Fruit fly (Drosophila melanogaster) ovary, adult (tissue): ENCODE results near the gene CG13056.

ENCODE experiments used
- CG17801 ChIP-seq: fragments of 200-800 bp; optimal IDR thresholded peaks from 2 replicates; lab custom pipeline; 2019; ENCODE audit warnings: missing biosample characterization, mild to moderate bottlenecking, missing genetic modification characterization, moderate library complexity; ENCODE audit not compliant: partially characterized antibody

Gene CG13056

DNA sequence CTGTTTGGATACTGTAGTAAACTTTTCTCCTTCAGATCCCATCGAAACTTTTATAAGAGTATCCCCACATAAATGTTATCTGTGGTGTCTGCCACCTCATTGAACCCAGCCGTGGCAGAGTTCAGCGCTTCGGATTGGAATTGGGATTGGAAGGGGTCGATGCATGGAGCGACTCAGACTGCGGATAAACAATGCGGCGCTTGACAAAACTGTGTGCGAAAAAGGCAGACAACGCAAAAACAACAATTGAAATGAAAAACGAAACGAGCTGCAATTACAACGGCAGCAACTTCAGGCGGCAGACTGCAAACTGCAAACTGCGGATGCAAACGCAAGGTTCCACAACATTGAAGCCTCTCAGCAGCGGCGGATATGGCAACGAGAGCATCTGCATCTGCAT lies 19.1 kb upstream of the CG13056 start, which contains the start of gene CG13062:
CG13062 (plus strand) TSS at position 301 of the 400 bp plus-strand sequence.
- no peak for TF ChIP-seq CG17801

DNA sequence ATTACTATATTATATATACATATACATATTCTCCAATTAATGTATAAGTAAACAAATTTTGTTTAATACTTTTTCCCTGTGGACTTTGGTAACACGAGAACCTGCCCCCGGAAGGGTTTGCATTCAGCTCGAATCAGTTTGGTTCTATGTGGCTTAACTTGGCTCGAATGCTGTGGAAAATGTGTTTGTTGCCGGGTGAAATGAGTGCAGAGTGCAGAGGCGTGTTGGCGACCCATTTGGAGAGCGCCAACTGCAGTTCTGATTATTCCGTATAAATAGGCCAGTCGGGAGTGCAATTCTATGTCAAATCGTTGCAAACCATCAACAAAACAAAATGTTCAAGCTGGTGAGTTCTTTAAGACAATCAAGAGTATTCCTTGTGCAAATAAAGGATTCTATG lies 15.4 kb upstream of the CG13056 start, which contains the start of gene Nplp3:
Nplp3 (plus strand) TSS at position 301 of the 400 bp plus-strand sequence.
- no peak for TF ChIP-seq CG17801

DNA sequence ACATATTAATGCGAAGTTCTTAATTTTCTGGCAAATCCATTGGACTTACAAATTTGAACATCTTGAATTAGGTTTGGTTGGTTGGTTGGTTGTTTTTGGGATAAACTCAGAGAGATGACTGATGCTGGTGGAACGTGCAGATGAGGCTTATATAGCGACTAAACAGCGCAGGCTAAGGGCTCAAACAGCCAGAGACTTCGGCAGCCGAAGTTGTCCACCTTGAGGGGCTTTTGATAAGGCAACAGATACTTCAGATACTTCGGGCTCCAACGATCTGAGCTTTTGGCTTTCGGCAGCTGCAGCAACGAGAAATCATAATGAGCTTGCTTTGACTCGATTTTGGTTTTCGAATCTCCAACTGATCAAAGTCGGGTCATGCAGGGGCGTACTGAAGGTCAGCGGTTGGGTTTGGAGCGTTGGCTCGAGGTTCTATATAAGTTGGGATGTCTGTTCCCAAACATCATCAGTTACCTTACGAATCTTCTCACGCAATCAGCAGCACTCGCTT lies 13.7 kb upstream of the CG13056 start, which contains the start of the genes CG13041 and CG13060:
CG13041 (minus strand) TSS at position 128 of the 508 bp plus-strand sequence.
CG13060 (plus strand) TSS at position 458 of the 508 bp plus-strand sequence.
- TF ChIP-seq CG17801, result no peak

DNA sequence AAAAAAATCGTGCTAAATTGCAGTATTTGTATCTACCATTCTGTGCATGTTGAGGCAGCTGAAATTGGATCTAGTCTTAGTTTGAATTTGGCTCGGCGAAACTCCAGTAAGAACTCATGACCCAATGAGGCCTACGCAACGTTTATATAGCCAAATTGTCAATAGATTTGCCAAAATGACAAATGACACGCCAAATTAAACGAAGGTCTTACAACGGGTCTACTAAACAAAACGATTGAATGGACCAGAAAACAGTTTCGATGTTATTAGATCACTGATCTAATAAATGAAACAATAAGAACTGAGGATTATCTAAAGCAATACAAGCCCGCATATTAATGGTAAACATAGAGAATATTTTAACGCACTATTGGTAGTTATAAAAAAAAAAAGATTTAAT lies 11.9 kb upstream of the CG13056 start, which contains the start of gene CG42718:
CG42718 (minus strand) TSS at position 101 of the 400 bp plus-strand sequence.
- no peak for TF ChIP-seq CG17801

DNA sequence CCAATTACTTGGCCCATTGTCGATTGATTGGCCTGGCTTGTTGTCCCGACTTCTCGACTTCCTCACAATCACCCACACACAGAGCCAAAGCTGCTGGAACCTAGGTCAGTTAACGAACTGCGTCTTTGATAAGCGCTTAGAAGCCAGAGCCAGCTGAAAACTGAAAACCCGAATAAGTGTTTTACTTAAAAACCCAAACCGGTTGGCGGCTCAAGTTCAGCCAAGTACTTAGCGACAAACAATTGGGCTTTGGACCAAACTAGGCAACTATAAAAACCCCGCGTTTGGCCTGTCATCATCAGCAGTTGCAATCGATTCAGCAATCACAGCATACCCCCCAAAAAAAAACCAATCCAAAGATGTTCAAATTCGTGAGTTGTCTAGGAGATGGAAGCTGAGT lies 9.7 kb upstream of the CG13056 start, which contains the start of gene CG13059:
CG13059 (plus strand) TSS at position 301 of the 400 bp plus-strand sequence.
- TF ChIP-seq CG17801, result no peak

dm6 chr3L:16326657-16327056 lies 6.5 kb upstream of the CG13056 start, which contains the start of the genes CG13040 and CG13039:
Gene CG13040 (minus strand): TSS chr3L:16326757.
Gene CG13039 (minus strand): TSS chr3L:16326762.
- TF ChIP-seq CG17801, result no peak

- TF ChIP-seq CG17801, result no peak
Observed at dm6 chr3L:16327776-16328175, 5.3 kb upstream of the CG13056 start, which contains the start of gene CG13038. Gene CG13038 (minus strand): TSS chr3L:16327893.

DNA sequence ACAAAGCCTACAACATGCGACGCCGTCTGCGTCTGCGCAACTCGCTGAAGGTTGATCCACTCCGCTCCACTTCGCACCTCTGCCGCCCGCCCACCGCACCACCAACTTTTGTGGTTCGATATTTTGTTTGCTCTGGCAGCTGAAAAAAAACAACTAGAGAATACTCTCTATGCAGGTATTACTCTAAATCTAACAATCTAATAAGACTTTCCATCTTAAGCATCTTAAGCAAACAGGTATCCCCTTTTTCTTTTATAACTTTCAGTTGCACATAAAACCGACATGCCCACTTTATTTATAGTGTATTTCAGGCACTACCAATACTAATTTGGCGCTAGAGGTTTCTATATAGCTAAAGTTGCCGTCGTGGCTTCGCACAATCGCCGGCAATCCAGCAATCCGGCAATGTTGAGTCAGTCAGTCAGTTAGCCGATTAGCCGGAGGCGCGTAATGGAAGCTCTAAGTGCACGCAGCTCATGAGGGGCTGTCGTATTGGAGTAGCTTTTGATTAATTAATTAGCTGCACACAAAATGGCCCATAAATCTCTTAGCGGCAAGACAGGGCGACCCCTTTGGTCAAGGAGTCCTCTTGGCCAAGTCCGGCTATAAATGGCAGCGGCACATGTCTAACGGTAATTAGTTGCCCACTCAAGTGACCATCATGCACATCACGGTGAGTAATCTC lies 4.8 kb upstream of the CG13056 start, which contains the start of gene CG13058:
CG13058 (plus strand) TSS at position 635 of the 685 bp plus-strand sequence.
- TF ChIP-seq CG17801, result no peak

DNA sequence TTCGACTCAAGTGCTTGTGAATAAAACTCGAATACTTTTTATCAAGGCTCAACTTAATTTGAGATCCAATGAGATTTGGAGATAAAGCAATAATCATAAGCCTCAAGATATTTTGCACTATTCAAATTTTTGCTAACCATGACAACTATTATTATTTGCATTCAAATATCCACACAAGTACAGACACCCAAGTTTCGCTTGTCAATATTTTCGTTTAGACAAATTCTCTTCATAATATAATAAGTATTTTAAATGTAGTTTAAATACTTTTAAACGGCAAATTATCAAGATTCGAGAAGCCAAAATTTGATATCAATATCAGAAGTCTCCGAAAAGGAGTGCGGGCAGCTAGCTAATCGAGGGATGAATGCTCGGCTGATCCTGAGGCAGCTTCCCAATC lies 3.6 kb upstream of the CG13056 start, which contains the start of gene CG33061:
CG33061 (plus strand) TSS at position 301 of the 400 bp plus-strand sequence.
- TF ChIP-seq CG17801, result no peak

- TF ChIP-seq CG17801, result no peak
Observed at dm6 chr3L:16330740-16331139, 2.4 kb upstream of the CG13056 start, which contains the start of gene CG33060. Gene CG33060 (plus strand): TSS chr3L:16331040.

DNA sequence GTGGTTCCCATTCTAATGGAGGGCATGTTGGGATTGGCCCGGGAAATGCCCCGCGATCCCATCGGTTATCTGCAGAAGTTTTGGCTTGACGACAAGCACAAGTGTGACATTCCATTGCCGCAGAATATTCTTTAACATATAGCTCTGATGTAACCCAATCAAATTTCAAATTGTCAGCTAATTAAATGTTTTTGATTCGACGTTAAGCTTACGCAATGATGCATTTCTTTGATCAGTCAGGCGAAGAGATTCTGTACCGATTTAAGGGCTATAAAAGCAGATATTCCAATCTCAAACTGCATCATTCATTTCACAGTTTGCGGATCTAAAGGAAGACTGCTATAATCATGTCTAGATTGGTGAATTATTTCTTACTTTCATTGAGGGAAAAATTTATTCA lies 1.5 kb upstream of the CG13056 start, which contains the start of gene retinin:
retinin (plus strand) TSS at position 301 of the 400 bp plus-strand sequence.
- no peak for TF ChIP-seq CG17801

dm6 chr3L:16334876-16335275 lies 1.8 kb downstream of the CG13056 start:
- TF ChIP-seq CG17801, result no peak

dm6 chr3L:16337739-16338138 lies 4.6 kb downstream of the CG13056 start:
- no peak for TF ChIP-seq CG17801

DNA sequence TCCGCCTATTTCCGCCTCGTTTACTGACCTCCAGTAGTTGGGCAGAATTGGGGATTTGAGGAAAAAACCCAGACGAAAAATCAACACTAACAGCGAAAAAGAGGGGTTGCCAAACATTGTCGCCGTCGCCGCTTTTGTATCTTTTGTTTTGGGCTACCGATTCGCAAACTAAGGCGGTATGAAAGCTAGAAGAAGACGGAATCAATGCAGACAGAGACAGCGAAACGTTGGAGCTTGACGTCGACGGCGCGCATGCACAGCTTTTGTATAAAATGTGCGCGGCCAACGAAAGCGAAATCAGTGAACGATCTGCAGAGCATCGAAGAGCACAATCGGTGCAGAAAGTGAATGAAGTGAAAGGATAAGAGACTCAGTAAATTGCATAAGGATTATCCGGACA lies 5.6 kb downstream of the CG13056 start, which contains the start of gene CG4998:
CG4998 (plus strand) TSS at position 301 of the 400 bp plus-strand sequence.
- TF ChIP-seq CG17801, result no peak

DNA sequence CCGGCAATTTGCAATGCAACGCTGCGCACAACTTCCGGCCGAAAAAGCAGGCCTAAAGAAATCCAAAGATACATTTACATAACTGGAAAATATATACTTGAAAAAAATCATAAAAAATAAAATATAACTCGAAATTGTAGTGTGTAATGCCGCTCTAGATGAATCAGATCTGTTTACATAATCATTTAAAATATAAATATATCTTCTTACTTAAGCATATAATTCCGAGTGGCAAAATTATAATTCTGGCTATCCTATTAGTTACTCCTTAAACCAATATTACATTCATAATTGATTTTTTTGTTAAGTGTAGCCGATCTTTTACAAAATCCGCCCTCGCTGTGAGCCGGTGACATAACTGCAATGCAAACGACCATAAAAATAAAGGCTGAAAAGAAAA lies 6.3 kb downstream of the CG13056 start:
- TF ChIP-seq CG17801, result no peak

dm6 chr3L:16339873-16340272 lies 6.8 kb downstream of the CG13056 start:
- TF ChIP-seq CG17801, result no peak

dm6 chr3L:16346023-16346422 lies 12.9 kb downstream of the CG13056 start, which contains the start of gene CG33257:
Gene CG33257 (plus strand): TSS chr3L:16346323.
- no peak for TF ChIP-seq CG17801
